Fruit fly (Drosophila melanogaster) whole organism, wandering third instar larva: Measurements from ENCODE around the gene rols.

Experiments
- Abd-B ChIP-seq: fragments of >200 bp; optimal IDR thresholded peaks from 2 replicates; lab custom pipeline; 2017; ENCODE audit warnings: missing biosample characterization, missing genetic modification characterization
- CG32264 ChIP-seq: fragments of 200-800 bp; sonication (Bioruptor generic); optimal IDR thresholded peaks from 2 replicates; lab custom pipeline; 2016; ENCODE audit warnings: missing biosample characterization, missing genetic modification characterization
- CG9705 ChIP-seq: fragments of 200-800 bp; sonication (Bioruptor generic); optimal IDR thresholded peaks from 2 replicates; lab custom pipeline; 2018; ENCODE audit warnings: missing biosample characterization, mild to moderate bottlenecking, missing genetic modification characterization
- CrebA ChIP-seq: fragments of 200-800 bp; sonication (Bioruptor generic); optimal IDR thresholded peaks from 2 replicates; lab custom pipeline; 2016; ENCODE audit warnings: missing biosample characterization, mild to moderate bottlenecking, missing genetic modification characterization, borderline replicate concordance
- Dfd ChIP-seq: fragments of >200 bp; optimal IDR thresholded peaks from 2 replicates; lab custom pipeline; 2017; ENCODE audit warnings: missing biosample characterization, missing genetic modification characterization
- Dif ChIP-seq: fragments of 200-275, 200-300 bp; sonication (Bioruptor generic); optimal IDR thresholded peaks from 2 replicates; lab custom pipeline; 2018; ENCODE audit warnings: missing biosample characterization, missing genetic modification characterization; ENCODE audit not compliant: partially characterized antibody
- GATAd ChIP-seq: sonication (Bioruptor generic); optimal IDR thresholded peaks from 2 replicates; lab custom pipeline; 2016; ENCODE audit warnings: missing biosample characterization, missing genetic modification characterization
- HLH106 ChIP-seq: fragments of 200-800 bp; optimal IDR thresholded peaks from 3 replicates; lab custom pipeline; 2019; ENCODE audit warnings: missing biosample characterization, mild to moderate bottlenecking, missing genetic modification characterization, moderate library complexity
- Hnf4 ChIP-seq: fragments of 200-800 bp; sonication (Bioruptor generic); optimal IDR thresholded peaks from 2 replicates; lab custom pipeline; 2016; ENCODE audit warnings: missing biosample characterization, mild to moderate bottlenecking, missing genetic modification characterization
- Hr78 ChIP-seq: fragments of >200 bp; optimal IDR thresholded peaks from 2 replicates; lab custom pipeline; 2017; ENCODE audit warnings: missing biosample characterization, missing genetic modification characterization
- Hr83 ChIP-seq: fragments of 200-300 bp; sonication (Bioruptor generic); optimal IDR thresholded peaks from 2 replicates; lab custom pipeline; 2016; ENCODE audit warnings: missing biosample characterization, mild to moderate bottlenecking, missing genetic modification characterization, moderate library complexity; ENCODE audit not compliant: poor library complexity, severe bottlenecking
- Jra ChIP-seq: sonication (Bioruptor generic); optimal IDR thresholded peaks from 2 replicates; lab custom pipeline; 2016; ENCODE audit warnings: missing biosample characterization, missing genetic modification characterization
- Mio ChIP-seq: sonication (Bioruptor generic); optimal IDR thresholded peaks from 2 replicates; lab custom pipeline; 2016; ENCODE audit warnings: missing biosample characterization, missing genetic modification characterization
- Myc ChIP-seq: fragments of >200 bp; optimal IDR thresholded peaks from 2 replicates; lab custom pipeline; 2017
- N ChIP-seq: fragments of >200 bp; optimal IDR thresholded peaks from 2 replicates; lab custom pipeline; 2018; ENCODE audit warnings: missing biosample characterization, missing external identifiers, missing genetic modification characterization
- OdsH ChIP-seq: fragments of 200-800 bp; sonication (Bioruptor generic); optimal IDR thresholded peaks from 2 replicates; lab custom pipeline; 2016; ENCODE audit warnings: missing biosample characterization, mild to moderate bottlenecking, missing genetic modification characterization
- Rel ChIP-seq, 2 experiments: fragments of 200-800 bp; sonication (Bioruptor generic) in 1 of 2; optimal IDR thresholded peaks; 2 replicates in 1 of 2; 3 replicates in 1 of 2; lab custom pipeline; 2016 to 2019; ENCODE audit warnings: mild to moderate bottlenecking in 2 of 2, missing biosample characterization in 2 of 2, missing genetic modification characterization in 2 of 2, moderate library complexity in 1 of 2
- Sp1 ChIP-seq: fragments of 200-800 bp; sonication (Bioruptor generic); optimal IDR thresholded peaks from 3 replicates; lab custom pipeline; 2019; ENCODE audit warnings: missing biosample characterization, mild to moderate bottlenecking, missing genetic modification characterization, moderate library complexity
- Vsx2 ChIP-seq: fragments of 200-300, 225-300 bp; sonication (Bioruptor generic); optimal IDR thresholded peaks from 2 replicates; lab custom pipeline; 2018; ENCODE audit warnings: missing biosample characterization, missing genetic modification characterization; ENCODE audit not compliant: partially characterized antibody
- br ChIP-seq: fragments of 200-800 bp; sonication (Bioruptor generic); optimal IDR thresholded peaks from 2 replicates; lab custom pipeline; 2016; ENCODE audit warnings: missing biosample characterization, missing genetic modification characterization
- brk ChIP-seq: fragments of 200-800 bp; sonication (Bioruptor generic); optimal IDR thresholded peaks from 2 replicates; lab custom pipeline; 2016; ENCODE audit warnings: missing biosample characterization, mild to moderate bottlenecking, missing genetic modification characterization
- dl ChIP-seq, 2 experiments: fragments of 175-275, 200-275 bp in 1 of 2; fragments of 200-275 bp in 1 of 2; sonication (Bioruptor generic); optimal IDR thresholded peaks; lab custom pipeline; 2018; ENCODE audit warnings: mild to moderate bottlenecking in 2 of 2, missing biosample characterization in 2 of 2, missing genetic modification characterization in 2 of 2, moderate library complexity in 2 of 2; ENCODE audit not compliant: partially characterized antibody in 2 of 2, insufficient read depth in 1 of 2
- dmrt93B ChIP-seq: fragments of 200-800 bp; sonication (Bioruptor generic); optimal IDR thresholded peaks from 2 replicates; lab custom pipeline; 2018; ENCODE audit warnings: missing biosample characterization, mild to moderate bottlenecking, missing genetic modification characterization
- dsf ChIP-seq: sonication (Bioruptor generic); optimal IDR thresholded peaks from 2 replicates; lab custom pipeline; 2016; ENCODE audit warnings: missing biosample characterization, missing genetic modification characterization, borderline replicate concordance
- ey ChIP-seq: fragments of 200-800 bp; sonication (Bioruptor generic); optimal IDR thresholded peaks from 2 replicates; lab custom pipeline; 2016; ENCODE audit warnings: missing biosample characterization, missing genetic modification characterization
- foxo ChIP-seq, 2 experiments: fragments of 200-800 bp; sonication (Bioruptor generic); optimal IDR thresholded peaks; 2 replicates in 1 of 2; 3 replicates in 1 of 2; lab custom pipeline; 2016 to 2017; ENCODE audit warnings: missing biosample characterization in 2 of 2, missing genetic modification characterization in 2 of 2
- fru ChIP-seq: fragments of 200-800 bp; sonication (Bioruptor generic); optimal IDR thresholded peaks from 3 replicates; lab custom pipeline; 2016; ENCODE audit warnings: missing biosample characterization, mild to moderate bottlenecking, missing genetic modification characterization
- h ChIP-seq: fragments of 200-800 bp; sonication (Bioruptor generic); optimal IDR thresholded peaks from 3 replicates; lab custom pipeline; 2016; ENCODE audit warnings: missing biosample characterization, mild to moderate bottlenecking, missing genetic modification characterization
- jim ChIP-seq: fragments of 175-275, 200-325 bp; sonication (Bioruptor generic); optimal IDR thresholded peaks from 2 replicates; lab custom pipeline; 2016; ENCODE audit warnings: missing biosample characterization, mild to moderate bottlenecking, missing genetic modification characterization
- lola ChIP-seq: fragments of >200 bp; optimal IDR thresholded peaks from 2 replicates; lab custom pipeline; 2017; ENCODE audit warnings: missing biosample characterization, missing genetic modification characterization
- pan ChIP-seq: fragments of >200 bp; optimal IDR thresholded peaks from 2 replicates; lab custom pipeline; 2017
- psq ChIP-seq: fragments of 200-800 bp; sonication (Bioruptor generic); optimal IDR thresholded peaks from 3 replicates; lab custom pipeline; 2017; ENCODE audit warnings: missing biosample characterization, mild to moderate bottlenecking, missing genetic modification characterization, moderate library complexity
- rgr ChIP-seq: fragments of 200-800 bp; sonication (Bioruptor generic); optimal IDR thresholded peaks from 3 replicates; lab custom pipeline; 2016; ENCODE audit warnings: missing biosample characterization, mild to moderate bottlenecking, missing genetic modification characterization
- sage ChIP-seq: fragments of 200-800 bp; sonication (Bioruptor generic); optimal IDR thresholded peaks from 2 replicates; lab custom pipeline; 2016; ENCODE audit warnings: missing biosample characterization, mild to moderate bottlenecking, missing genetic modification characterization
- sv ChIP-seq: fragments of 200-800 bp; sonication (Bioruptor generic); optimal IDR thresholded peaks from 3 replicates; lab custom pipeline; 2016; ENCODE audit warnings: missing biosample characterization, missing genetic modification characterization
- tai ChIP-seq: sonication (Bioruptor generic); optimal IDR thresholded peaks from 2 replicates; lab custom pipeline; 2016; ENCODE audit warnings: missing biosample characterization, missing genetic modification characterization
- usp ChIP-seq: fragments of >200 bp; optimal IDR thresholded peaks from 2 replicates; lab custom pipeline; 2017; ENCODE audit warnings: missing biosample characterization, missing genetic modification characterization
- woc ChIP-seq: sonication (Bioruptor generic); optimal IDR thresholded peaks from 2 replicates; lab custom pipeline; 2016; ENCODE audit warnings: missing biosample characterization, mild to moderate bottlenecking, missing genetic modification characterization

The rols gene

dm6 chr3L:12112967-12113366, 48.3 kb upstream of the rols start:
- TF ChIP-seq Mio (no peak), Hr78 (GFP tag; lab: Kevin White, UChicago) (no peak), tai (no peak), Rel (GFP tag; optimal IDR thresholded peaks at IDR 0.05; lab: Kevin White, UChicago) (no peak), Rel (tag; optimal IDR thresholded peaks at IDR 0.05; lab: Kevin White, UChicago) (no peak), ey (no peak), HLH106 (no peak), pan (lab: Kevin White, UChicago) (no peak), Hnf4 (GFP tag; lab: Kevin White, UChicago) (no peak), h (no peak), fru (GFP tag; lab: Kevin White, UChicago) (no peak), CG32264 (GFP tag; lab: Kevin White, UChicago) (no peak), sage (GFP tag; lab: Kevin White, UChicago) (no peak), Abd-B (GFP tag; lab: Kevin White, UChicago) (no peak), br (GFP tag; lab: Kevin White, UChicago) (no peak)

dm6 chr3L:12111081-12111958, 46.7 kb upstream of the rols start:
- TF ChIP-seq usp (GFP tag; lab: Kevin White, UChicago) = no peak
- no peak for TF ChIP-seq GATAd (GFP tag; lab: Kevin White, UChicago)
- TF ChIP-seq sv (GFP tag; lab: Kevin White, UChicago) = peak; percentile 36
- TF ChIP-seq Sp1 (GFP tag; lab: Kevin White, UChicago) = peak; percentile 93
- TF ChIP-seq Hr78 (GFP tag; lab: Kevin White, UChicago) = no peak
- no peak for TF ChIP-seq Dfd (GFP tag; lab: Kevin White, UChicago)
- TF ChIP-seq jim (GFP tag; lab: Kevin White, UChicago) = no peak
- TF ChIP-seq lola = no peak
- peak; percentile 48 for TF ChIP-seq Dif (GFP tag; lab: Kevin White, UChicago)
- TF ChIP-seq CG32264 (GFP tag; lab: Kevin White, UChicago) = no peak
- no peak for TF ChIP-seq sage (GFP tag; lab: Kevin White, UChicago)
- no peak for TF ChIP-seq N (GFP tag; lab: Kevin White, UChicago)
- TF ChIP-seq Abd-B (GFP tag; lab: Kevin White, UChicago) = no peak
- TF ChIP-seq woc (GFP tag; lab: Kevin White, UChicago) = peak; percentile 2
- TF ChIP-seq dmrt93B (GFP tag; lab: Kevin White, UChicago) = peak; percentile 62
- TF ChIP-seq CG9705 = peak; percentile 20
- peak; percentile 41 for TF ChIP-seq ey
- TF ChIP-seq Vsx2 = peak; percentile 75
- peak; percentile 56 for TF ChIP-seq br (GFP tag; lab: Kevin White, UChicago)
- TF ChIP-seq HLH106 = peak; percentile 88
- TF ChIP-seq Jra = no peak
- no peak for TF ChIP-seq brk (GFP tag; lab: Kevin White, UChicago)
- TF ChIP-seq fru (GFP tag; lab: Kevin White, UChicago) = peak; percentile 67
- TF ChIP-seq tai = no peak
- TF ChIP-seq dsf (GFP tag; lab: Kevin White, UChicago) = peak; percentile 18
- peak; percentile 78 for TF ChIP-seq OdsH (GFP tag; lab: Kevin White, UChicago)
- TF ChIP-seq pan (lab: Kevin White, UChicago) = no peak
- TF ChIP-seq Mio = no peak
- TF ChIP-seq Hr83 (GFP tag; lab: Kevin White, UChicago) = no peak
- peak; percentile 57 for TF ChIP-seq Hnf4 (GFP tag; lab: Kevin White, UChicago)
- peak; percentile 75 for TF ChIP-seq rgr
- TF ChIP-seq dl (GFP tag; optimal IDR thresholded peaks at IDR 0.05; lab: Kevin White, UChicago; ENCODE audit: insufficient read depth in 1 of 2, partially characterized antibody in 2 of 2) = peak; percentile 18 to 43
- TF ChIP-seq h = peak; percentile 68
- TF ChIP-seq foxo (GFP tag; optimal IDR thresholded peaks at IDR 0.05; lab: Kevin White, UChicago) = peak in 1 of 2 experiments; percentile 76
- TF ChIP-seq Myc (lab: Kevin White, UChicago) = no peak
- peak; percentile 99 for TF ChIP-seq psq (GFP tag; lab: Kevin White, UChicago)
- TF ChIP-seq Rel (GFP tag; optimal IDR thresholded peaks at IDR 0.05; lab: Kevin White, UChicago) = no peak
- TF ChIP-seq Rel (tag; optimal IDR thresholded peaks at IDR 0.05; lab: Kevin White, UChicago) = peak; percentile 80
- no peak for TF ChIP-seq CrebA
- TF ChIP-seq, all 38 proteins: peak for 20
